Fruit fly (Drosophila melanogaster) whole organism, embryonic: ENCODE measurements around the gene CG14118.
A peak's percentile ranks its signal among the peaks of the same experiment; 100 is the strongest.

Experiments
- CG10431 ChIP-seq: fragments of 200-800 bp; sonication (Bioruptor generic); optimal IDR thresholded peaks from 3 replicates; lab custom pipeline; 2018; ENCODE audit warnings: missing biosample characterization, mild to moderate bottlenecking, missing genetic modification characterization
- CG11093 ChIP-seq: fragments of 200-800 bp; sonication (Bioruptor generic); IDR thresholded peaks from 3 replicates; pipeline ENCODE4 v1.3.6; 2022; ENCODE audit warnings: missing biosample characterization, missing genetic modification characterization
- CG12155 ChIP-seq: fragments of 200-800 bp; sonication (Bioruptor generic); optimal IDR thresholded peaks from 3 replicates; lab custom pipeline; 2016; ENCODE audit warnings: missing biosample characterization, missing genetic modification characterization
- CG12942 ChIP-seq: fragments of 200-800 bp; sonication (Bioruptor generic); optimal IDR thresholded peaks from 3 replicates; lab custom pipeline; 2016; ENCODE audit warnings: missing biosample characterization, missing genetic modification characterization
- CG14710 ChIP-seq: fragments of 200-800 bp; sonication (Bioruptor generic); optimal IDR thresholded peaks from 3 replicates; lab custom pipeline; 2019; ENCODE audit warnings: missing biosample characterization, mild to moderate bottlenecking, missing genetic modification characterization, moderate library complexity
- CG14860 ChIP-seq: fragments of 200-800 bp; sonication (Bioruptor generic); IDR thresholded peaks from 3 replicates; pipeline ENCODE4 v1.3.6; 2022; ENCODE audit warnings: missing biosample characterization, missing genetic modification characterization; ENCODE audit not compliant: partially characterized antibody
- CG1529 ChIP-seq: fragments of 200-800 bp; sonication (Bioruptor generic); optimal IDR thresholded peaks from 3 replicates; lab custom pipeline; 2018; ENCODE audit warnings: missing biosample characterization, missing genetic modification characterization
- CG15696 ChIP-seq: fragments of 200-800 bp; sonication (Bioruptor generic); optimal IDR thresholded peaks from 2 replicates; lab custom pipeline; 2019; ENCODE audit warnings: missing biosample characterization, mild to moderate bottlenecking, missing genetic modification characterization, moderate library complexity
- CG17829 ChIP-seq: fragments of 200-800 bp; optimal IDR thresholded peaks from 2 replicates; lab custom pipeline; 2019; ENCODE audit warnings: missing biosample characterization, mild to moderate bottlenecking, missing genetic modification characterization, moderate library complexity
- CG30431 ChIP-seq: fragments of 200-800 bp; sonication (Bioruptor generic); optimal IDR thresholded peaks from 2 replicates; lab custom pipeline; 2017; ENCODE audit warnings: missing biosample characterization, missing genetic modification characterization
- CG31365 ChIP-seq: fragments of 200-800 bp; sonication (Bioruptor generic); optimal IDR thresholded peaks from 2 replicates; lab custom pipeline; 2018; ENCODE audit warnings: missing biosample characterization, mild to moderate bottlenecking, missing genetic modification characterization
- CG32532 ChIP-seq: fragments of 200-800 bp; sonication (Bioruptor generic); IDR thresholded peaks from 2 replicates; pipeline ENCODE4 v1.3.6; 2022; ENCODE audit warnings: missing biosample characterization, missing genetic modification characterization
- CG3847 ChIP-seq: fragments of 200-800 bp; sonication (Bioruptor generic); IDR thresholded peaks from 2 replicates; pipeline ENCODE4 v1.3.6; 2022; ENCODE audit warnings: missing biosample characterization, missing genetic modification characterization
- CG4328 ChIP-seq: fragments of 200-800 bp; sonication (Bioruptor generic); optimal IDR thresholded peaks from 3 replicates; lab custom pipeline; 2017; ENCODE audit warnings: missing biosample characterization, missing genetic modification reagents, missing genetic modification characterization
- CG4617 ChIP-seq: fragments of 200-800 bp; sonication (Bioruptor generic); optimal IDR thresholded peaks from 3 replicates; lab custom pipeline; 2016; ENCODE audit warnings: missing biosample characterization, missing genetic modification characterization, borderline replicate concordance
- CG6765 ChIP-seq: fragments of 200-800 bp; sonication (Bioruptor generic); optimal IDR thresholded peaks from 3 replicates; lab custom pipeline; 2017; ENCODE audit warnings: missing biosample characterization, mild to moderate bottlenecking, missing genetic modification characterization
- CG7963 ChIP-seq: fragments of 200-800 bp; sonication (Bioruptor generic); IDR thresholded peaks from 3 replicates; pipeline ENCODE4 v1.3.6; 2022; ENCODE audit warnings: missing biosample characterization, missing genetic modification characterization; ENCODE audit not compliant: partially characterized antibody
- CG8290 ChIP-seq, 3 experiments: fragments of 200-800 bp; sonication (Bioruptor generic); optimal IDR thresholded peaks; 2 replicates each; lab custom pipeline; 2016 to 2019; ENCODE audit warnings: missing biosample characterization in 3 of 3, missing genetic modification characterization in 3 of 3, mild to moderate bottlenecking in 2 of 3, moderate library complexity in 1 of 3
- CG8924 ChIP-seq: fragments of 200-800 bp; optimal IDR thresholded peaks from 3 replicates; lab custom pipeline; 2019; ENCODE audit warnings: missing biosample characterization, mild to moderate bottlenecking, missing genetic modification characterization, moderate library complexity
- CG9727 ChIP-seq: fragments of 200-800 bp; sonication (Bioruptor generic); optimal IDR thresholded peaks from 3 replicates; lab custom pipeline; 2017; ENCODE audit warnings: missing biosample characterization, mild to moderate bottlenecking, missing genetic modification characterization
- Deaf1 ChIP-seq: fragments of 200-800 bp; optimal IDR thresholded peaks from 3 replicates; lab custom pipeline; 2019; ENCODE audit warnings: missing biosample characterization, mild to moderate bottlenecking, missing genetic modification characterization, moderate library complexity
- Dll ChIP-seq: fragments of 200-800 bp; sonication (Bioruptor generic); IDR thresholded peaks from 4 replicates; pipeline ENCODE4 v1.3.6; 2022; ENCODE audit warnings: missing biosample characterization, missing genetic modification characterization; ENCODE audit not compliant: partially characterized antibody
- Dp ChIP-seq: fragments of 200-800 bp; sonication (Bioruptor generic); optimal IDR thresholded peaks from 2 replicates; lab custom pipeline; 2018; ENCODE audit warnings: missing biosample characterization, mild to moderate bottlenecking, missing genetic modification characterization, moderate library complexity
- Hmx ChIP-seq: fragments of 200-800 bp; sonication (Bioruptor generic); optimal IDR thresholded peaks from 2 replicates; lab custom pipeline; 2016; ENCODE audit warnings: missing biosample characterization, missing genetic modification characterization
- Hr3 ChIP-seq: fragments of 200-800 bp; sonication (Bioruptor generic); optimal IDR thresholded peaks from 3 replicates; lab custom pipeline; 2016; ENCODE audit warnings: missing biosample characterization, missing genetic modification characterization
- MTF-1 ChIP-seq: fragments of 200-800 bp; sonication (Bioruptor generic); optimal IDR thresholded peaks from 2 replicates; lab custom pipeline; 2018; ENCODE audit warnings: missing biosample characterization, mild to moderate bottlenecking, missing genetic modification characterization, borderline replicate concordance
- Nf-YB ChIP-seq: fragments of 200-800 bp; sonication (Bioruptor generic); optimal IDR thresholded peaks from 3 replicates; lab custom pipeline; 2019; ENCODE audit warnings: missing biosample characterization, mild to moderate bottlenecking, missing genetic modification characterization, moderate library complexity
- Opbp ChIP-seq: fragments of 200-800 bp; sonication (Bioruptor generic); IDR thresholded peaks from 3 replicates; pipeline ENCODE4 v1.3.6; 2022; ENCODE audit warnings: missing biosample characterization, missing genetic modification characterization; ENCODE audit not compliant: partially characterized antibody
- Sox102F ChIP-seq: fragments of 200-800 bp; sonication (Bioruptor generic); optimal IDR thresholded peaks from 2 replicates; lab custom pipeline; 2018; ENCODE audit warnings: missing biosample characterization, mild to moderate bottlenecking, missing genetic modification characterization, moderate library complexity
- TFAM ChIP-seq: fragments of 200-800 bp; sonication (Bioruptor generic); optimal IDR thresholded peaks from 2 replicates; lab custom pipeline; 2017; ENCODE audit warnings: missing biosample characterization, missing genetic modification characterization, inconsistent platforms
- Taf1 ChIP-seq: fragments of 200-800 bp; sonication (Bioruptor generic); IDR thresholded peaks from 2 replicates; pipeline ENCODE4 v1.3.6; 2022; ENCODE audit warnings: missing biosample characterization, missing genetic modification characterization
- br ChIP-seq: fragments of >200 bp; optimal IDR thresholded peaks from 2 replicates; lab custom pipeline; 2017
- cg ChIP-seq: fragments of 200-800 bp; sonication (Bioruptor generic); optimal IDR thresholded peaks from 3 replicates; lab custom pipeline; 2019; ENCODE audit warnings: missing biosample characterization, mild to moderate bottlenecking, missing genetic modification characterization, moderate library complexity
- dan ChIP-seq: fragments of 200-800 bp; sonication (Bioruptor generic); IDR thresholded peaks from 2 replicates; pipeline ENCODE4 v1.3.6; 2022; ENCODE audit warnings: missing biosample characterization, missing genetic modification characterization
- disco-r ChIP-seq: fragments of 200-800 bp; sonication (Bioruptor generic); optimal IDR thresholded peaks from 2 replicates; lab custom pipeline; 2016; ENCODE audit warnings: missing biosample characterization, missing genetic modification characterization
- ems ChIP-seq: fragments of 200-800 bp; sonication (Bioruptor generic); optimal IDR thresholded peaks from 3 replicates; lab custom pipeline; 2016; ENCODE audit warnings: missing biosample characterization, missing genetic modification characterization
- fd3F ChIP-seq: fragments of 200-800 bp; sonication (Bioruptor generic); optimal IDR thresholded peaks from 2 replicates; lab custom pipeline; 2018; ENCODE audit warnings: missing biosample characterization, mild to moderate bottlenecking, missing genetic modification characterization, moderate library complexity
- gem ChIP-seq: fragments of 200-800 bp; sonication (Bioruptor generic); optimal IDR thresholded peaks from 2 replicates; lab custom pipeline; 2019; ENCODE audit warnings: missing biosample characterization, mild to moderate bottlenecking, missing genetic modification characterization, moderate library complexity
- kay ChIP-seq: fragments of 200-800 bp; sonication (Bioruptor generic); optimal IDR thresholded peaks from 2 replicates; lab custom pipeline; 2016; ENCODE audit warnings: missing biosample characterization, missing genetic modification characterization
- oc ChIP-seq: fragments of 200-800 bp; sonication (Bioruptor generic); optimal IDR thresholded peaks from 2 replicates; lab custom pipeline; 2018; ENCODE audit warnings: missing biosample characterization, mild to moderate bottlenecking, missing genetic modification characterization, moderate library complexity
- prd ChIP-seq, 3 experiments: fragments of >200 bp in 2 of 3; fragments of 200-800 bp in 1 of 3; sonication (Bioruptor generic) in 1 of 3; optimal IDR thresholded peaks in 2 of 3; IDR thresholded peaks in 1 of 3; 2 replicates in 2 of 3; 3 replicates in 1 of 3; pipeline versions ENCODE4 v1.3.6 to Lab custom; 2017 to 2022; ENCODE audit warnings: missing biosample characterization in 1 of 3, missing genetic modification characterization in 1 of 3
- rib ChIP-seq: fragments of 200-800 bp; sonication (Bioruptor generic); IDR thresholded peaks from 2 replicates; pipeline ENCODE4 v1.3.6; 2022; ENCODE audit warnings: missing biosample characterization, missing genetic modification characterization
- sd ChIP-seq: fragments of 200-800 bp; sonication (Bioruptor generic); optimal IDR thresholded peaks from 3 replicates; lab custom pipeline; 2018; ENCODE audit warnings: missing biosample characterization, mild to moderate bottlenecking, missing genetic modification characterization, moderate library complexity
- sr ChIP-seq: fragments of 200-800 bp; sonication (Bioruptor generic); IDR thresholded peaks from 3 replicates; pipeline ENCODE4 v1.3.6; 2022; ENCODE audit warnings: missing biosample characterization, missing genetic modification characterization
- tio ChIP-seq: fragments of 200-800 bp; sonication (Bioruptor generic); optimal IDR thresholded peaks from 2 replicates; lab custom pipeline; 2017; ENCODE audit warnings: missing biosample characterization, missing genetic modification characterization, inconsistent platforms
- trh ChIP-seq: fragments of 200-800 bp; sonication (Bioruptor generic); optimal IDR thresholded peaks from 2 replicates; lab custom pipeline; 2016; ENCODE audit warnings: missing biosample characterization, missing genetic modification characterization
- yki ChIP-seq: fragments of >200 bp; optimal IDR thresholded peaks from 3 replicates; lab custom pipeline; 2018
- zen ChIP-seq: fragments of 200-800 bp; sonication (Bioruptor generic); optimal IDR thresholded peaks from 3 replicates; lab custom pipeline; 2018; ENCODE audit warnings: missing biosample characterization, mild to moderate bottlenecking, missing genetic modification characterization, moderate library complexity

CG14118 gene

DNA sequence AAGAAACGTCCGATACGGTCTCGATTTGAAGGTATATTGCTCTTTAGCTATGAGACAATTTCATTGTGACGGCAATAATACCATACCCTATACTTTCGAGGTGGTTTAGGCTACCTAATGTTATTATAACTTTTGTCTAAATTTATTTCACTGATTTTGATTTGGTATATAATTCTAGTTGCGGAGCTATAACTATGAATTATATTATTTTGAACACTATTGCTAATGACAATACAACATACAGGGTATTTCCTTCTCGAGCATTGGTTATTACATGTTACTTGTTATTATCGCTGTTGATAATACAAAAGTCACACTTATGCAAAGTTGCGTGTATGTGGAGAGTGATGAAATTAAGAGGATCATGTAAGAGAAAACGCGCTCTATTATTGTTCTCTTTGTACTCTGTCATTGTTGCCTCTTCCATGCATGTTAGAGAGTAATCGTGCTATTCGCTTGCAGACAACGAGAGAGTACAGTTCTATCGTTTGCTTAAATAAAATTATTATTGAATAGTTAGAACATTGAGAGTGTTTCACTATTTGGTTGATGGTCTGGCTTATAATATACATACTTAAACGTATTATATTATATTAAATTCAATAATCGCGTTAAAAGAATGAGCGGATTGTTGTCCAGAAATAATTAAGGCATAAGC is 21.3 kb downstream of the CG14118 start, which contains the start of gene CG32115 (continued):
- TF ChIP-seq Nf-YB (GFP tag; lab: Kevin White, UChicago) (peak; percentile 78), zen (tag; lab: Kevin White, UChicago) (no peak), disco-r (GFP tag; lab: Kevin White, UChicago) (peak; percentile 77), Opbp (GFP tag; lab: Robert Waterston, UW) (no peak), Dp (no peak), CG4328 (GFP tag; lab: Kevin White, UChicago) (peak; percentile 43), cg (GFP tag; lab: Kevin White, UChicago) (peak; percentile 56), CG30431 (GFP tag; lab: Kevin White, UChicago) (peak; percentile 67), Taf1 (peak; percentile 94), CG6765 (GFP tag; lab: Kevin White, UChicago) (peak; percentile 85), CG8924 (tag; lab: Kevin White, UChicago) (peak; percentile 95), Sox102F (GFP tag; lab: Kevin White, UChicago) (peak; percentile 96), CG14710 (tag; lab: Kevin White, UChicago) (no peak), oc (tag; lab: Kevin White, UChicago) (peak; percentile 92), CG32532 (GFP tag; lab: Robert Waterston, UW) (peak; percentile 98), gem (tag; lab: Kevin White, UChicago) (peak; percentile 97), sd (tag; lab: Kevin White, UChicago) (no peak), CG12155 (GFP tag; lab: Kevin White, UChicago) (peak; percentile 92), CG3847 (GFP tag; lab: Robert Waterston, UW) (peak; percentile 97), CG11093 (GFP tag; lab: Robert Waterston, UW) (peak; percentile 92), kay (GFP tag; lab: Kevin White, UChicago) (peak; percentile 91), ems (GFP tag; lab: Kevin White, UChicago) (peak; percentile 90), fd3F (GFP tag; lab: Kevin White, UChicago) (peak; percentile 97), br (lab: Kevin White, UChicago) (no peak), CG1529 (peak; percentile 79), Hr3 (GFP tag; lab: Kevin White, UChicago) (peak; percentile 93), CG15696 (tag; lab: Kevin White, UChicago) (peak; percentile 74), CG4617 (GFP tag; lab: Kevin White, UChicago) (peak; percentile 70), CG12942 (GFP tag; lab: Kevin White, UChicago) (peak; percentile 87), dan (GFP tag; lab: Robert Waterston, UW) (peak; percentile 30; the same call in 1 of the 2 replicates), sr (peak; percentile 66; the same call in 1 of the 3 replicates), Hmx (peak; percentile 90), CG14860 (GFP tag; lab: Robert Waterston, UW) (no peak; the same call in 2 of the 3 replicates), CG31365 (tag; lab: Kevin White, UChicago) (peak; percentile 79), TFAM (no peak), yki (lab: Kevin White, UChicago) (no peak), CG17829 (tag; lab: Kevin White, UChicago) (peak; percentile 93), CG10431 (GFP tag; lab: Kevin White, UChicago) (no peak), MTF-1 (GFP tag; lab: Kevin White, UChicago) (peak; percentile 78), CG9727 (GFP tag; lab: Kevin White, UChicago) (peak; percentile 91), CG7963 (GFP tag; lab: Robert Waterston, UW) (no peak), prd (optimal IDR thresholded peaks at IDR 0.05; lab: Kevin White, UChicago) (no peak), prd (GFP tag; IDR thresholded peaks at IDR 0.05; lab: Robert Waterston, UW) (peak; percentile 96), trh (GFP tag; lab: Kevin White, UChicago) (peak; percentile 85), CG8290 (GFP tag; optimal IDR thresholded peaks at IDR 0.05; lab: Kevin White, UChicago) (peak; percentile 71), CG8290 (tag; optimal IDR thresholded peaks at IDR 0.05; lab: Kevin White, UChicago) (peak in 1 of 2 experiments; percentile 98), tio (GFP tag; lab: Kevin White, UChicago) (peak; percentile 91), rib (GFP tag; lab: Robert Waterston, UW) (peak; percentile 97), Deaf1 (tag; lab: Kevin White, UChicago) (peak; percentile 78), Dll (GFP tag; lab: Robert Waterston, UW) (no peak; the same call in 3 of the 4 replicates)
